Worm (Caenorhabditis elegans) whole organism, L3 larva: ENCODE measurements around the gene idpa-2.

Experiments
- R02D3.7 ChIP-seq: fragments of 150-350 bp; optimal IDR thresholded peaks from 2 replicates; lab custom pipeline; 2014; ENCODE audit warnings: missing biosample characterization, missing genetic modification characterization
- aly-2 ChIP-seq: fragments of 150-350 bp; optimal IDR thresholded peaks from 2 replicates; lab custom pipeline; 2014; ENCODE audit warnings: missing biosample characterization, missing genetic modification characterization
- ama-1 ChIP-seq: fragments of 150-350 bp; optimal IDR thresholded peaks from 2 replicates; lab custom pipeline; 2018
- ceh-16 ChIP-seq: sonication (generic microtip); optimal IDR thresholded peaks from 2 replicates; lab custom pipeline; 2017; ENCODE audit warnings: missing biosample characterization, missing genetic modification characterization
- ceh-28 ChIP-seq: fragments of 150-350 bp; optimal IDR thresholded peaks from 2 replicates; lab custom pipeline; 2014; ENCODE audit warnings: missing biosample characterization, missing genetic modification reagents, missing genetic modification characterization
- ceh-82 ChIP-seq: fragments of 150-350 bp; optimal IDR thresholded peaks from 2 replicates; lab custom pipeline; 2014; ENCODE audit warnings: missing biosample characterization, missing genetic modification characterization
- daf-12 ChIP-seq: fragments of 150-350 bp; optimal IDR thresholded peaks from 2 replicates; lab custom pipeline; 2014; ENCODE audit warnings: missing biosample characterization, missing genetic modification reagents, missing genetic modification characterization
- egl-27 ChIP-seq: sonication (generic microtip); optimal IDR thresholded peaks from 4 replicates; lab custom pipeline; 2017; ENCODE audit warnings: missing biosample characterization, missing genetic modification reagents, missing genetic modification characterization
- elt-1 ChIP-seq: fragments of 150-350 bp; optimal IDR thresholded peaks from 2 replicates; lab custom pipeline; 2014; ENCODE audit warnings: missing biosample characterization, missing genetic modification characterization
- elt-2 ChIP-seq: sonication (generic microtip); optimal IDR thresholded peaks from 2 replicates; lab custom pipeline; 2016; ENCODE audit warnings: missing genetic modification reagents, mild to moderate bottlenecking, missing genetic modification characterization, missing compliant biosample characterization
- elt-3 ChIP-seq, 3 experiments: fragments of 150-350 bp in 1 of 3; sonication (generic microtip) in 2 of 3; optimal IDR thresholded peaks; 2 replicates in 2 of 3; 4 replicates in 1 of 3; lab custom pipeline; 2014 to 2017; ENCODE audit warnings: missing biosample characterization in 3 of 3, missing genetic modification characterization in 3 of 3
- eor-1 ChIP-seq, 2 experiments: fragments of 150-350 bp; optimal IDR thresholded peaks; 2 replicates each; lab custom pipeline; 2014 to 2018; ENCODE audit warnings: missing biosample characterization in 2 of 2, missing genetic modification characterization in 2 of 2
- fkh-2 ChIP-seq: fragments of 150-350 bp; optimal IDR thresholded peaks from 2 replicates; lab custom pipeline; 2014; ENCODE audit warnings: missing biosample characterization, missing genetic modification reagents, missing genetic modification characterization
- fos-1 ChIP-seq: fragments of 150-350 bp; optimal IDR thresholded peaks from 2 replicates; lab custom pipeline; 2014; ENCODE audit warnings: missing biosample characterization, missing genetic modification characterization
- jun-1 ChIP-seq: fragments of 150-350 bp; optimal IDR thresholded peaks from 2 replicates; lab custom pipeline; 2014; ENCODE audit warnings: missing biosample characterization, missing genetic modification reagents, missing genetic modification characterization
- lin-15B ChIP-seq: fragments of 150-350 bp; optimal IDR thresholded peaks from 2 replicates; lab custom pipeline; 2014; ENCODE audit warnings: missing biosample characterization, missing genetic modification characterization
- lin-39 ChIP-seq: fragments of 150-350 bp; optimal IDR thresholded peaks from 2 replicates; lab custom pipeline; 2018; ENCODE audit warnings: missing biosample characterization, missing genetic modification reagents, missing genetic modification characterization
- lsy-12 ChIP-seq: sonication (generic microtip); optimal IDR thresholded peaks from 2 replicates; lab custom pipeline; 2016; ENCODE audit warnings: mild to moderate bottlenecking, missing genetic modification characterization, missing compliant biosample characterization
- mdl-1 ChIP-seq: fragments of 150-350 bp; optimal IDR thresholded peaks from 2 replicates; lab custom pipeline; 2014; ENCODE audit warnings: missing biosample characterization, missing genetic modification characterization
- mml-1 ChIP-seq: fragments of 150-350 bp; sonication (generic microtip); optimal IDR thresholded peaks from 3 replicates; lab custom pipeline; 2014; ENCODE audit warnings: missing biosample characterization, missing genetic modification characterization
- nfya-1 ChIP-seq: sonication (generic microtip); optimal IDR thresholded peaks from 2 replicates; lab custom pipeline; 2017; ENCODE audit warnings: missing genetic modification characterization, mild to moderate bottlenecking, missing compliant biosample characterization, antibody characterized with exemption, moderate library complexity; ENCODE audit not compliant: insufficient read depth
- nhr-11 ChIP-seq: fragments of 150-350 bp; optimal IDR thresholded peaks from 2 replicates; lab custom pipeline; 2014; ENCODE audit warnings: missing biosample characterization, missing genetic modification characterization
- nhr-23 ChIP-seq: fragments of 150-350 bp; optimal IDR thresholded peaks from 2 replicates; lab custom pipeline; 2014; ENCODE audit warnings: missing biosample characterization, missing genetic modification reagents, missing genetic modification characterization
- nhr-237 ChIP-seq: fragments of 150-350 bp; optimal IDR thresholded peaks from 2 replicates; lab custom pipeline; 2014; ENCODE audit warnings: missing biosample characterization, missing genetic modification characterization
- nhr-25 ChIP-seq: sonication (generic microtip); optimal IDR thresholded peaks from 2 replicates; lab custom pipeline; 2017; ENCODE audit warnings: missing biosample characterization, missing genetic modification characterization
- nhr-43 ChIP-seq: sonication (generic microtip); optimal IDR thresholded peaks from 2 replicates; lab custom pipeline; 2016; ENCODE audit warnings: mild to moderate bottlenecking, missing genetic modification characterization, missing compliant biosample characterization; ENCODE audit not compliant: poor library complexity, severe bottlenecking
- nhr-76 ChIP-seq: fragments of 150-350 bp; sonication (generic microtip); optimal IDR thresholded peaks from 5 replicates; lab custom pipeline; 2014; ENCODE audit warnings: missing biosample characterization, missing genetic modification characterization
- nhr-77 ChIP-seq: fragments of 150-350 bp; optimal IDR thresholded peaks from 2 replicates; lab custom pipeline; 2014; ENCODE audit warnings: missing biosample characterization, missing genetic modification characterization
- pqm-1 ChIP-seq: fragments of 150-350 bp; optimal IDR thresholded peaks from 2 replicates; lab custom pipeline; 2017; ENCODE audit warnings: missing biosample characterization, missing genetic modification characterization, inconsistent platforms
- sea-2 ChIP-seq: fragments of 150-350 bp; sonication (generic microtip); optimal IDR thresholded peaks from 4 replicates; lab custom pipeline; 2014; ENCODE audit warnings: missing biosample characterization, missing genetic modification reagents, missing genetic modification characterization
- skn-1 ChIP-seq: fragments of 150-350 bp; optimal IDR thresholded peaks from 2 replicates; lab custom pipeline; 2014; ENCODE audit warnings: missing biosample characterization, missing genetic modification characterization
- snpc-4 ChIP-seq: fragments of 150-350 bp; optimal IDR thresholded peaks from 2 replicates; lab custom pipeline; 2014; ENCODE audit warnings: missing biosample characterization, missing genetic modification characterization
- tbx-2 ChIP-seq: sonication (generic microtip); optimal IDR thresholded peaks from 2 replicates; lab custom pipeline; 2016; ENCODE audit warnings: mild to moderate bottlenecking, missing genetic modification characterization, missing compliant biosample characterization
- unc-62 ChIP-seq: fragments of 150-350 bp; sonication (generic microtip); optimal IDR thresholded peaks from 4 replicates; lab custom pipeline; 2014; ENCODE audit warnings: missing biosample characterization, missing genetic modification reagents, missing genetic modification characterization
- zag-1 ChIP-seq: fragments of 150-350 bp; optimal IDR thresholded peaks from 2 replicates; lab custom pipeline; 2014; ENCODE audit warnings: missing biosample characterization, missing genetic modification characterization
- ztf-11 ChIP-seq: fragments of 150-350 bp; optimal IDR thresholded peaks from 2 replicates; lab custom pipeline; 2014; ENCODE audit warnings: missing biosample characterization, missing genetic modification characterization
- ztf-4 ChIP-seq: fragments of 150-350 bp; optimal IDR thresholded peaks from 2 replicates; lab custom pipeline; 2014; ENCODE audit warnings: missing biosample characterization, missing genetic modification characterization

Gene idpa-2

ce11 chrII:8821140-8821595 lies 28.6 kb upstream of the idpa-2 start, which contains the start of gene F46C5.1:
Gene F46C5.1, minus strand, starts transcription at chrII:8821190.
- no peak for TF ChIP-seq ztf-11 (tag; lab: Kevin White, UChicago)
- no peak for TF ChIP-seq elt-1 (tag; lab: Kevin White, UChicago)
- peak; percentile 48 for TF ChIP-seq nhr-43 (tag; lab: Kevin White, UChicago)
- TF ChIP-seq nhr-77 (tag; lab: Kevin White, UChicago), result no peak
- peak; percentile 16 for TF ChIP-seq nfya-1 (tag; lab: Kevin White, UChicago)
- no peak for TF ChIP-seq tbx-2
- no peak for TF ChIP-seq nhr-76 (tag; lab: Kevin White, UChicago)

- TF ChIP-seq zag-1 (tag; lab: Kevin White, UChicago), result no peak
- TF ChIP-seq eor-1 (tag; optimal IDR thresholded peaks at IDR 0.05; lab: Kevin White, UChicago), result no peak
- TF ChIP-seq ztf-4 (tag; lab: Kevin White, UChicago), result peak; percentile 57
- no peak for TF ChIP-seq nhr-237 (tag; lab: Kevin White, UChicago)
- TF ChIP-seq nhr-25, result peak; percentile 63
- no peak for TF ChIP-seq elt-1 (tag; lab: Kevin White, UChicago)
- no peak for TF ChIP-seq snpc-4 (tag; lab: Kevin White, UChicago)
- no peak for TF ChIP-seq nfya-1 (tag; lab: Kevin White, UChicago)
- TF ChIP-seq unc-62 (GFP tag; lab: Kevin White, UChicago), result peak; percentile 14
- TF ChIP-seq pqm-1 (tag; lab: Kevin White, UChicago), result no peak
- no peak for TF ChIP-seq egl-27 (tag; lab: Kevin White, UChicago)
- TF ChIP-seq skn-1 (tag; lab: Kevin White, UChicago), result no peak
- no peak for TF ChIP-seq tbx-2
- peak in 1 of 3 experiments; percentile 71 for TF ChIP-seq elt-3 (tag; optimal IDR thresholded peaks at IDR 0.05; lab: Kevin White, UChicago)
- no peak for TF ChIP-seq aly-2
- TF ChIP-seq nhr-11, result no peak
- no peak for TF ChIP-seq sea-2
- no peak for TF ChIP-seq lin-15B
- TF ChIP-seq ceh-28 (tag; lab: Kevin White, UChicago), result no peak
- TF ChIP-seq nhr-76 (tag; lab: Kevin White, UChicago), result no peak
- TF ChIP-seq jun-1 (tag; lab: Kevin White, UChicago), result peak; percentile 40
- no peak for TF ChIP-seq mdl-1 (tag; lab: Kevin White, UChicago)
- no peak for TF ChIP-seq ztf-11 (tag; lab: Kevin White, UChicago)
- TF ChIP-seq nhr-77 (tag; lab: Kevin White, UChicago), result no peak
- peak; percentile 25 for TF ChIP-seq lsy-12
- peak; percentile 25 for TF ChIP-seq nhr-23 (tag; lab: Kevin White, UChicago)
- no peak for TF ChIP-seq fos-1 (tag; lab: Kevin White, UChicago)
- peak; percentile 99 for TF ChIP-seq ama-1 (lab: Kevin White, UChicago)
- no peak for TF ChIP-seq mml-1 (tag; lab: Kevin White, UChicago)
- no peak for TF ChIP-seq elt-2
- TF ChIP-seq fkh-2 (tag; lab: Kevin White, UChicago), result no peak
- TF ChIP-seq R02D3.7 (tag; lab: Kevin White, UChicago), result no peak
- no peak for TF ChIP-seq daf-12 (tag; lab: Kevin White, UChicago)
- peak; percentile 84 for TF ChIP-seq nhr-43 (tag; lab: Kevin White, UChicago)
- no peak for TF ChIP-seq ceh-82 (tag; lab: Kevin White, UChicago)
- peak; percentile 31 for TF ChIP-seq ceh-16 (tag; lab: Kevin White, UChicago)
- TF ChIP-seq lin-39 (tag; lab: Kevin White, UChicago), result no peak
- TF ChIP-seq, all 47 proteins: peak for 10
Measured at ce11 chrII:8820126-8820972, 27.8 kb upstream of the idpa-2 start.
